Fruit fly (Drosophila melanogaster): Measurements from ENCODE around the gene I-t.

DNA sequence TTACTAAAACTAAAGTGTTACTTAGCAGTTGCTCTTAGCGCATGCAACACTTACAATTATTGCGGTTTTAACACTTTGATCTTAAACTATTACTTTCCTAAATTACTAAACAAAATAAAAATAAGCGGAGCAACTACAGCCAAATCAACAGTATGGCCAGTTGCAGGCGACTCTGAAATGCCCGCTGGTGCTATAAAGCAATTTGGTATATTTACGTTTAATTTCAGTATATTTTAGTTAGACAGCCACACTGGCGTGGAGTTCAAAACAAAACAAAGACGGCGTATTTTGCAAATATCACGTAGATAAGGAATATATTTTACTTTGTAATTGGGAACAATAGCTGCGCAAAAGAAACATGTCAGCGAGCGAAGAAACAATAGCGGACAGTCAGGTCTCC, 24.3 kb upstream of the I-t start, which contains the start of the genes Taf12 and Ho:
- TF ChIP-seq usp (GFP tag; optimal IDR thresholded peaks at IDR 0.05) (no peak), psq (optimal IDR thresholded peaks at IDR 0.05) (no peak), pan (optimal IDR thresholded peaks at IDR 0.05) (no peak), CG8478 (optimal IDR thresholded peaks at IDR 0.05) (no peak), EcR (GFP tag; optimal IDR thresholded peaks at IDR 0.05) (no peak)

All from whole organism.